Fruit fly (Drosophila melanogaster): ENCODE results near the gene myd.

DNA sequence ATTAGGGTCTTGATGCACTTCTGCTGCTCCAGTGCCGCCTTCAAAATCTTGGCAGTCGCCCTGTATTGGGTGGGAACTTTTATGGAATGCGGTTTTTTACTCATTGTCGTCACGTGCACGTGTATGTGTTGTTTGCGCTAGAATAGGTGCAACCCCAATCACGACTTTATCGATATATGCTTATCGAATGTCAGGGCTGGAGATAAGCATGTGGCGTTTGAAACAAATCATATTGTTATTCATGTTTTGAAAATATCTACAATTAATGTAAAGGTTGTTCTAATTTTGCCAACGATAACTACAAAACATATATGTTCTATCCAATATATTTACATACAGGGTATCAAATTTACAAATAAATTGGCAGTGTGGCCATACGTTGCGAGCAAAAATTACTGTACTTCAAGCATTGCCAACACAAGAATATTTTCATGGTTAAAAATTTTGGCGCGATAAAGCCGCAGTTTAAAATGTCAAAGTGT is 18.3 kb upstream of the myd start, which contains the start of the genes CG42359 and Nsun5:
- peak; percentile 88 for TF ChIP-seq slp2 (GFP tag; optimal IDR thresholded peaks at IDR 0.05)
- TF ChIP-seq lola (GFP tag; optimal IDR thresholded peaks at IDR 0.05), result peak in 1 of 3 experiments; percentile 83
- peak; percentile 59 for TF ChIP-seq bigmax (GFP tag; optimal IDR thresholded peaks at IDR 0.05)
- peak; percentile 60 for TF ChIP-seq CTCF (GFP tag; optimal IDR thresholded peaks at IDR 0.05)
- TF ChIP-seq CG32767 (GFP tag; IDR thresholded peaks at IDR 0.05), result peak; percentile 85
